Worm (Caenorhabditis elegans) whole organism, young adult: Measurements from ENCODE around the gene K08H10.6.

Source experiments
- F10E7.11 ChIP-seq: sonication (generic microtip); optimal IDR thresholded peaks from 2 replicates; lab custom pipeline; 2017; ENCODE audit warnings: mild to moderate bottlenecking, missing genetic modification characterization, moderate library complexity, missing compliant biosample characterization
- F22D6.2 ChIP-seq: sonication (generic microtip); optimal IDR thresholded peaks from 2 replicates; lab custom pipeline; 2016; ENCODE audit warnings: mild to moderate bottlenecking, missing genetic modification characterization, missing compliant biosample characterization
- F37B4.10 ChIP-seq: fragments of 200-800 bp; sonication (Bioruptor generic); IDR thresholded peaks from 2 replicates; pipeline ENCODE4 v1.3.6; 2022; ENCODE audit warnings: missing genetic modification characterization, missing compliant biosample characterization
- F55B11.4 ChIP-seq: sonication (generic microtip); optimal IDR thresholded peaks from 2 replicates; lab custom pipeline; 2016; ENCODE audit warnings: missing compliant biosample characterization, missing genetic modification characterization, borderline replicate concordance; ENCODE audit not compliant: insufficient read depth
- K11D2.4 ChIP-seq: fragments of 200-800 bp; sonication (Bioruptor generic); IDR thresholded peaks from 2 replicates; pipeline ENCODE4 v1.3.6; 2022; ENCODE audit warnings: missing genetic modification reagents, missing genetic modification characterization, missing compliant biosample characterization
- K12H6.12 ChIP-seq: fragments of 200-800 bp; sonication (Bioruptor generic); optimal IDR thresholded peaks from 2 replicates; lab custom pipeline; 2018; ENCODE audit warnings: mild to moderate bottlenecking, missing genetic modification characterization, missing compliant biosample characterization
- T26A5.8 ChIP-seq: sonication (generic microtip); optimal IDR thresholded peaks from 2 replicates; lab custom pipeline; 2016; ENCODE audit warnings: missing genetic modification characterization, missing compliant biosample characterization
- Y53F4B.3 ChIP-seq: fragments of 200-800 bp; sonication (Bioruptor generic); IDR thresholded peaks from 2 replicates; pipeline ENCODE4 v1.3.6; 2022; ENCODE audit warnings: missing genetic modification reagents, missing genetic modification characterization, missing compliant biosample characterization
- Y53G8AR.9 ChIP-seq: fragments of 200-800 bp; sonication (Bioruptor generic); conservative IDR thresholded peaks from 2 replicates; pipeline ENCODE4 v1.3.6; 2022; ENCODE audit warnings: missing genetic modification reagents, missing genetic modification characterization, missing compliant biosample characterization
- Y67H2A.10 ChIP-seq: fragments of 200-800 bp; sonication (Bioruptor generic); conservative IDR thresholded peaks from 2 replicates; pipeline ENCODE4 v1.3.6; 2022; ENCODE audit warnings: missing genetic modification reagents, missing genetic modification characterization, missing compliant biosample characterization
- akir-1 ChIP-seq: fragments of 200-800 bp; sonication (Bioruptor generic); optimal IDR thresholded peaks from 2 replicates; lab custom pipeline; 2018; ENCODE audit warnings: mild to moderate bottlenecking, missing genetic modification characterization, moderate library complexity, missing compliant biosample characterization
- attf-3 ChIP-seq: fragments of 200-800 bp; sonication (Bioruptor generic); conservative IDR thresholded peaks from 2 replicates; pipeline ENCODE4 v1.3.6; 2022; ENCODE audit warnings: missing genetic modification reagents, missing genetic modification characterization, missing compliant biosample characterization
- bed-1 ChIP-seq: fragments of 200-800 bp; sonication (Bioruptor generic); IDR thresholded peaks from 2 replicates; pipeline ENCODE4 v1.3.6; 2022; ENCODE audit warnings: missing genetic modification reagents, missing genetic modification characterization, missing compliant biosample characterization
- bed-2 ChIP-seq: fragments of 200-800 bp; sonication (Bioruptor generic); IDR thresholded peaks from 2 replicates; pipeline ENCODE4 v1.3.6; 2022; ENCODE audit warnings: missing genetic modification reagents, missing genetic modification characterization, missing compliant biosample characterization
- cebp-1 ChIP-seq, 2 experiments: fragments of 200-800 bp in 1 of 2; sonication (Bioruptor generic) in 1 of 2; sonication (generic microtip) in 1 of 2; IDR thresholded peaks in 1 of 2; optimal IDR thresholded peaks in 1 of 2; 2 replicates each; pipeline versions ENCODE4 v1.3.6 to Lab custom; 2017 to 2022; ENCODE audit warnings: missing compliant biosample characterization in 2 of 2, missing genetic modification characterization in 2 of 2, mild to moderate bottlenecking in 1 of 2, missing genetic modification reagents in 1 of 2, moderate library complexity in 1 of 2
- cebp-2 ChIP-seq: fragments of 200-800 bp; sonication (Bioruptor generic); IDR thresholded peaks from 2 replicates; pipeline ENCODE4 v1.3.6; 2022; ENCODE audit warnings: missing genetic modification characterization, missing compliant biosample characterization
- ceh-100 ChIP-seq: fragments of 200-800 bp; sonication (Bioruptor generic); IDR thresholded peaks from 2 replicates; pipeline ENCODE4 v1.3.6; 2022; ENCODE audit warnings: missing genetic modification reagents, missing genetic modification characterization, missing compliant biosample characterization
- ceh-27 ChIP-seq: fragments of 200-800 bp; sonication (Bioruptor generic); optimal IDR thresholded peaks from 2 replicates; lab custom pipeline; 2018; ENCODE audit warnings: mild to moderate bottlenecking, missing genetic modification characterization, moderate library complexity, missing compliant biosample characterization
- dpff-1 ChIP-seq: sonication (generic microtip); optimal IDR thresholded peaks from 2 replicates; lab custom pipeline; 2017; ENCODE audit warnings: mild to moderate bottlenecking, missing genetic modification characterization, missing compliant biosample characterization
- egrh-3 ChIP-seq: fragments of 200-800 bp; sonication (Bioruptor generic); IDR thresholded peaks from 2 replicates; pipeline ENCODE4 v1.3.6; 2022; ENCODE audit warnings: missing genetic modification reagents, missing genetic modification characterization, missing compliant biosample characterization
- fkh-3 ChIP-seq: sonication (generic microtip); optimal IDR thresholded peaks from 2 replicates; lab custom pipeline; 2016; ENCODE audit warnings: mild to moderate bottlenecking, missing genetic modification characterization, missing compliant biosample characterization
- gei-17 ChIP-seq: fragments of 200-800 bp; sonication (Bioruptor generic); optimal IDR thresholded peaks from 2 replicates; lab custom pipeline; 2018; ENCODE audit warnings: mild to moderate bottlenecking, missing genetic modification characterization, missing compliant biosample characterization
- hmg-1.2 ChIP-seq: fragments of 200-800 bp; sonication (Bioruptor generic); IDR thresholded peaks from 2 replicates; pipeline ENCODE4 v1.3.6; 2022; ENCODE audit warnings: missing genetic modification reagents, missing genetic modification characterization, missing compliant biosample characterization
- hrde-1 ChIP-seq: sonication (generic microtip); optimal IDR thresholded peaks from 2 replicates; lab custom pipeline; 2016; ENCODE audit warnings: missing genetic modification characterization, mild to moderate bottlenecking, missing compliant biosample characterization, moderate library complexity, missing genotype, missing genetic modification reagents, borderline replicate concordance
- hsf-1 ChIP-seq: fragments of 200-800 bp; sonication (Bioruptor generic); IDR thresholded peaks from 2 replicates; pipeline ENCODE4 v1.3.6; 2022; ENCODE audit warnings: missing genetic modification reagents, missing genetic modification characterization, missing compliant biosample characterization
- lin-26 ChIP-seq: fragments of 200-800 bp; sonication (Bioruptor generic); IDR thresholded peaks from 2 replicates; pipeline ENCODE4 v1.3.6; 2022; ENCODE audit warnings: missing genetic modification reagents, missing genetic modification characterization, missing compliant biosample characterization
- lin-35 ChIP-seq, 3 experiments: fragments of 150-350 bp in 2 of 3; sonication (generic microtip) in 1 of 3; optimal IDR thresholded peaks; 2 replicates each; lab custom pipeline; 2014 to 2018; ENCODE audit warnings: missing biosample characterization in 3 of 3, missing genetic modification characterization in 3 of 3, missing genetic modification reagents in 3 of 3
- lin-54 ChIP-seq: fragments of 200-800 bp; sonication (Bioruptor generic); optimal IDR thresholded peaks from 2 replicates; lab custom pipeline; 2018; ENCODE audit warnings: mild to moderate bottlenecking, missing genetic modification characterization, missing compliant biosample characterization
- lir-1 ChIP-seq: fragments of 200-800 bp; sonication (Bioruptor generic); conservative IDR thresholded peaks from 2 replicates; pipeline ENCODE4 v1.3.6; 2022; ENCODE audit warnings: missing genetic modification reagents, missing genetic modification characterization, missing compliant biosample characterization
- madf-3 ChIP-seq: fragments of 200-800 bp; sonication (Bioruptor generic); IDR thresholded peaks from 2 replicates; pipeline ENCODE4 v1.3.6; 2022; ENCODE audit warnings: missing genetic modification reagents, missing genetic modification characterization, missing compliant biosample characterization
- madf-8 ChIP-seq: fragments of 200-800 bp; sonication (Bioruptor generic); conservative IDR thresholded peaks from 2 replicates; pipeline ENCODE4 v1.3.6; 2022; ENCODE audit warnings: missing genetic modification reagents, missing genetic modification characterization, missing compliant biosample characterization
- mcd-1 ChIP-seq: fragments of 200-800 bp; sonication (Bioruptor generic); IDR thresholded peaks from 2 replicates; pipeline ENCODE4 v1.3.6; 2022; ENCODE audit warnings: missing genetic modification reagents, missing genetic modification characterization, missing compliant biosample characterization
- mel-28 ChIP-seq: sonication (generic microtip); optimal IDR thresholded peaks from 2 replicates; lab custom pipeline; 2016; ENCODE audit warnings: borderline replicate concordance, mild to moderate bottlenecking, missing genetic modification characterization, missing compliant biosample characterization
- mes-4 ChIP-seq: sonication (generic microtip); optimal IDR thresholded peaks from 2 replicates; lab custom pipeline; 2016; ENCODE audit warnings: missing genotype, missing genetic modification characterization, missing compliant biosample characterization
- mxl-1 ChIP-seq: sonication (generic microtip); optimal IDR thresholded peaks from 2 replicates; lab custom pipeline; 2016; ENCODE audit warnings: missing genetic modification characterization, missing compliant biosample characterization
- rcor-1 ChIP-seq: fragments of 200-800 bp; sonication (Bioruptor generic); IDR thresholded peaks from 2 replicates; pipeline ENCODE4 v1.3.6; 2022; ENCODE audit warnings: missing genetic modification reagents, missing genetic modification characterization, missing compliant biosample characterization
- sdz-38 ChIP-seq: sonication (generic microtip); optimal IDR thresholded peaks from 2 replicates; lab custom pipeline; 2016; ENCODE audit warnings: missing genotype, missing genetic modification characterization, missing compliant biosample characterization
- sea-2 ChIP-seq: fragments of 200-800 bp; sonication (Bioruptor generic); IDR thresholded peaks from 2 replicates; pipeline ENCODE4 v1.3.6; 2022; ENCODE audit warnings: missing genetic modification characterization, missing compliant biosample characterization
- sptf-2 ChIP-seq: fragments of 200-800 bp; sonication (Bioruptor generic); optimal IDR thresholded peaks from 2 replicates; lab custom pipeline; 2018; ENCODE audit warnings: mild to moderate bottlenecking, missing genetic modification characterization, missing compliant biosample characterization
- tlf-1 ChIP-seq: fragments of 200-800 bp; sonication (Bioruptor generic); optimal IDR thresholded peaks from 2 replicates; lab custom pipeline; 2018; ENCODE audit warnings: mild to moderate bottlenecking, missing genetic modification characterization, missing compliant biosample characterization
- xnd-1 ChIP-seq: sonication (generic microtip); optimal IDR thresholded peaks from 2 replicates; lab custom pipeline; 2016; ENCODE audit warnings: missing genotype, missing genetic modification reagents, missing genetic modification characterization, missing compliant biosample characterization
- zfh-2 ChIP-seq: fragments of 200-800 bp; sonication (Bioruptor generic); conservative IDR thresholded peaks from 2 replicates; pipeline ENCODE4 v1.3.6; 2022; ENCODE audit warnings: missing genetic modification reagents, missing genetic modification characterization, missing compliant biosample characterization
- zim-3 ChIP-seq: sonication (generic microtip); optimal IDR thresholded peaks from 2 replicates; lab custom pipeline; 2017; ENCODE audit warnings: mild to moderate bottlenecking, missing genetic modification characterization, moderate library complexity, missing compliant biosample characterization
- ztf-22 ChIP-seq: fragments of 200-800 bp; sonication (Bioruptor generic); optimal IDR thresholded peaks from 2 replicates; lab custom pipeline; 2018; ENCODE audit warnings: mild to moderate bottlenecking, missing genetic modification characterization, moderate library complexity, missing compliant biosample characterization
- ztf-6 ChIP-seq: fragments of 200-800 bp; sonication (Bioruptor generic); IDR thresholded peaks from 2 replicates; pipeline ENCODE4 v1.3.6; 2022; ENCODE audit warnings: missing genetic modification reagents, missing genetic modification characterization, missing compliant biosample characterization

The K08H10.6 gene

DNA sequence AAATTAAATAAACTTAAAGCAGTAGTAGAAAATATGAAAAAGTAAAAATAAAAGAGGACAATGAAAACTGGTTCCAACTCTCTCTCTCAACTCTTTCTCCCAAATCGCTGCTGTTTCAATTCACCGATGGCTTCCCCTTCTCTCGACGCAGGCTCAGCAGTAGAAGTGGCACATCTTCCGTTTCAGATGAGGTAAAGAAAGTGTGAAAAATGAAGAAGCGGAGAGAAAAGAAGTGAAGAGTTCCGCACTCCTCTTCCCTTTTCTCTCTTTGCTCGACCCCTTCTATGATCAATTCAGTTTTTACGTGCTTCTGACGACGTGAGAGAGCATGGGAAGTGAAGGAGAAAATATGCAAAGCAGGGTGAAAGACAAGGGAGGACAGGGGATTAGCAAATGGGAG, 21.4 kb downstream of the K08H10.6 start:
- TF ChIP-seq hsf-1 (GFP tag; lab: Robert Waterston, UW) (0 out of 2 replicates have a peak, but pooled peaks have one; percentile 31), zfh-2 (0 out of 2 replicates have a peak, but pooled peaks have one; percentile 21), bed-1 (GFP tag; lab: Robert Waterston, UW) (no peak)

DNA sequence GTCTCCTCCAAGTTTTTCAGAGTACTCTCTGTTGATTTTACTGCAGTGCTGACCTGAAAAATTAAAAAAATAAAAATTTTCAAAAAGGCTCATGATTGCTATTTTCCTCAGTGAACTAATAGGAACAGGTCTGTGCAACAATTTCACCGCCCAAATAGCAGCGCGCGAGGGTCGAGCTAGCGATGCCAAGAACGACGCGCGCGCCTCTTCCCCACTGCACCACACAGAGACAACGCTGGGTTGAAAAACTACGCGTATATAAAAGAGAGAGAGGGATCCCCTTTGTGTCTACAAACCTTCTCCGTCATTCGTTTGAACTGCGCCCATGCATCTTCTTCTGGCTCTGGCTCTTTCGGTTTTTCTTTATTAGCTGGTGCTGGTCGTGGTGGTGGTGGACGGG, 25.6 kb downstream of the K08H10.6 start:
- TF ChIP-seq zim-3 (tag; lab: Kevin White, UChicago) (peak; percentile 94), F10E7.11 (tag; lab: Kevin White, UChicago) (peak; percentile 84), tlf-1 (GFP tag; lab: Kevin White, UChicago) (peak; percentile 85), Y53G8AR.9 (0 out of 2 replicates have a peak, but pooled peaks have one; percentile 35), sptf-2 (peak; percentile 97), attf-3 (GFP tag; lab: Robert Waterston, UW) (peak; percentile 43), madf-8 (GFP tag; lab: Robert Waterston, UW) (0 out of 2 replicates have a peak, but pooled peaks have one; percentile 16), mcd-1 (GFP tag; lab: Robert Waterston, UW) (peak; percentile 81), cebp-1 (GFP tag; IDR thresholded peaks at IDR 0.05; lab: Robert Waterston, UW) (no peak), cebp-1 (tag; optimal IDR thresholded peaks at IDR 0.05; lab: Kevin White, UChicago) (peak; percentile 83), ceh-100 (peak; percentile 76), bed-1 (GFP tag; lab: Robert Waterston, UW) (peak; percentile 94), F22D6.2 (peak; percentile 36), akir-1 (GFP tag; lab: Kevin White, UChicago) (peak; percentile 64), F37B4.10 (GFP tag; lab: Robert Waterston, UW) (0 out of 2 replicates have a peak, but pooled peaks have one; percentile 65), lin-54 (GFP tag; lab: Kevin White, UChicago) (peak; percentile 81), madf-3 (GFP tag; lab: Robert Waterston, UW) (peak; percentile 83), xnd-1 (tag; lab: Kevin White, UChicago) (peak; percentile 16), sea-2 (peak; percentile 74; the same call in 1 of the 2 replicates), fkh-3 (tag; lab: Kevin White, UChicago) (peak; percentile 94), lin-26 (GFP tag; lab: Robert Waterston, UW) (peak; percentile 99), Y67H2A.10 (GFP tag; lab: Robert Waterston, UW) (peak; percentile 66; the same call in 1 of the 2 replicates), ceh-27 (GFP tag; lab: Kevin White, UChicago) (peak; percentile 78), mxl-1 (peak; percentile 98), cebp-2 (GFP tag; lab: Robert Waterston, UW) (peak; percentile 98), Y53F4B.3 (no peak), lir-1 (GFP tag; lab: Robert Waterston, UW) (peak; percentile 42; the same call in 1 of the 2 replicates), mel-28 (tag; lab: Kevin White, UChicago) (peak; percentile 45), dpff-1 (tag; lab: Kevin White, UChicago) (peak; percentile 42), F55B11.4 (no peak), ztf-22 (GFP tag; lab: Kevin White, UChicago) (peak; percentile 75), hrde-1 (tag; lab: Kevin White, UChicago) (peak; percentile 86), lin-35 (GFP tag; optimal IDR thresholded peaks at IDR 0.05; lab: Kevin White, UChicago) (peak in 2 of 3 experiments; percentile 35 to 70), K11D2.4 (GFP tag; lab: Robert Waterston, UW) (peak; percentile 43; the same call in 1 of the 2 replicates), hsf-1 (GFP tag; lab: Robert Waterston, UW) (peak; percentile 76), gei-17 (GFP tag; lab: Kevin White, UChicago) (peak; percentile 27), rcor-1 (GFP tag; lab: Robert Waterston, UW) (peak; percentile 69), hmg-1.2 (GFP tag; lab: Robert Waterston, UW) (peak; percentile 78), ztf-6 (GFP tag; lab: Robert Waterston, UW) (peak; percentile 56; the same call in 1 of the 2 replicates), sdz-38 (tag; lab: Kevin White, UChicago) (peak; percentile 48), zfh-2 (peak; percentile 92), K12H6.12 (tag; lab: Kevin White, UChicago) (peak; percentile 80), bed-2 (no peak), mes-4 (peak; percentile 92), egrh-3 (GFP tag; lab: Robert Waterston, UW) (peak; percentile 63), T26A5.8 (tag; lab: Kevin White, UChicago) (peak; percentile 81)
